Fruit fly (Drosophila melanogaster): Measurements from ENCODE around the gene CG13685.

The CG13685 gene

dm6 chr3L:7718561-7719417, 28.4 kb upstream of the CG13685 start, which contains the start of gene Mcad (continued):
- TF ChIP-seq da (GFP tag; optimal IDR thresholded peaks at IDR 0.05) (no peak), CG10274 (GFP tag; optimal IDR thresholded peaks at IDR 0.05) (peak; percentile 99), Meics (GFP tag; optimal IDR thresholded peaks at IDR 0.05) (peak; percentile 97), C15 (GFP tag; IDR thresholded peaks at IDR 0.05) (peak; percentile 48; the same call in 1 of the 3 replicates), CG9876 (GFP tag; optimal IDR thresholded peaks at IDR 0.05) (no peak), CG6272 (GFP tag; IDR thresholded peaks at IDR 0.05) (peak; percentile 74), CG10654 (GFP tag; optimal IDR thresholded peaks at IDR 0.05) (peak; percentile 93), org-1 (GFP tag; optimal IDR thresholded peaks at IDR 0.05) (peak; percentile 81), CG2120 (GFP tag; optimal IDR thresholded peaks at IDR 0.05) (peak; percentile 90), CG4707 (GFP tag; optimal IDR thresholded peaks at IDR 0.05) (no peak), salm (tag; optimal IDR thresholded peaks at IDR 0.05) (peak; percentile 70), wor (GFP tag; IDR thresholded peaks at IDR 0.05) (peak; percentile 89), mld (GFP tag; IDR thresholded peaks at IDR 0.05; ENCODE audit: partially characterized antibody) (no peak), Hey (tag; optimal IDR thresholded peaks at IDR 0.05) (no peak), Lim3 (GFP tag; IDR thresholded peaks at IDR 0.05) (peak; percentile 77), Oaz (GFP tag; IDR thresholded peaks at IDR 0.05) (peak; percentile 65), fd96Cb (tag; optimal IDR thresholded peaks at IDR 0.05) (peak; percentile 96), Myb (GFP tag; optimal IDR thresholded peaks at IDR 0.05) (no peak), knrl (GFP tag; IDR thresholded peaks at IDR 0.05; ENCODE audit: partially characterized antibody) (no peak), hbn (GFP tag; IDR thresholded peaks at IDR 0.05; ENCODE audit: partially characterized antibody) (no peak), CG30403 (GFP tag; optimal IDR thresholded peaks at IDR 0.05) (peak; percentile 94), Fer2 (tag; optimal IDR thresholded peaks at IDR 0.05) (peak; percentile 81), phol (tag; optimal IDR thresholded peaks at IDR 0.05) (peak; percentile 98), gem (tag; optimal IDR thresholded peaks at IDR 0.05) (peak; percentile 92), chm (GFP tag; IDR thresholded peaks at IDR 0.05) (peak; percentile 65; the same call in 1 of the 2 replicates), CG11560 (tag; IDR thresholded peaks at IDR 0.05) (peak; percentile 84), CG6689 (GFP tag; IDR thresholded peaks at IDR 0.05) (peak; percentile 81), CG16813 (GFP tag; IDR thresholded peaks at IDR 0.05; ENCODE audit: partially characterized antibody) (no peak), CG4424 (GFP tag; optimal IDR thresholded peaks at IDR 0.05) (peak; percentile 96), CG13624 (GFP tag; optimal IDR thresholded peaks at IDR 0.05) (peak; percentile 86), CG6813 (GFP tag; optimal IDR thresholded peaks at IDR 0.05) (peak; percentile 80), fd102C (GFP tag; optimal IDR thresholded peaks at IDR 0.05) (no peak), Ada2b (GFP tag; IDR thresholded peaks at IDR 0.05) (peak; percentile 95), CG18619 (GFP tag; optimal IDR thresholded peaks at IDR 0.05) (peak; percentile 84), CG10209 (GFP tag; optimal IDR thresholded peaks at IDR 0.05) (peak; percentile 88), seq (GFP tag; IDR thresholded peaks at IDR 0.05) (peak; percentile 79), BtbVII (GFP tag; optimal IDR thresholded peaks at IDR 0.05) (peak; percentile 95), CG17912 (GFP tag; optimal IDR thresholded peaks at IDR 0.05) (no peak), tap (tag; optimal IDR thresholded peaks at IDR 0.05) (peak; percentile 92), pb (GFP tag; optimal IDR thresholded peaks at IDR 0.05) (no peak), Mad (GFP tag; optimal IDR thresholded peaks at IDR 0.05) (peak; percentile 53), shn (GFP tag; optimal IDR thresholded peaks at IDR 0.05) (no peak), Adf1 (GFP tag; IDR thresholded peaks at IDR 0.05) (peak; percentile 75), zen2 (GFP tag; IDR thresholded peaks at IDR 0.05; ENCODE audit: partially characterized antibody) (no peak), Kr (GFP tag; optimal IDR thresholded peaks at IDR 0.05) (no peak), CG4328 (GFP tag; optimal IDR thresholded peaks at IDR 0.05) (peak; percentile 82), Scr (GFP tag; IDR thresholded peaks at IDR 0.05; ENCODE audit: partially characterized antibody) (no peak), sob (GFP tag; IDR thresholded peaks at IDR 0.05) (peak; percentile 93), sug (tag; optimal IDR thresholded peaks at IDR 0.05) (peak; percentile 73)
